Worm (Caenorhabditis elegans) whole organism, L3 larva: ENCODE results near the gene ZC266.1.

ENCODE experiments used
- egl-27 ChIP-seq: sonication (generic microtip); optimal IDR thresholded peaks from 4 replicates; lab custom pipeline; 2017; ENCODE audit warnings: missing biosample characterization, missing genetic modification reagents, missing genetic modification characterization
- egl-5 ChIP-seq: fragments of 150-350 bp; optimal IDR thresholded peaks from 2 replicates; lab custom pipeline; 2017; ENCODE audit warnings: missing biosample characterization, missing genetic modification reagents, missing genetic modification characterization, inconsistent platforms
- elt-1 ChIP-seq: fragments of 150-350 bp; optimal IDR thresholded peaks from 2 replicates; lab custom pipeline; 2014; ENCODE audit warnings: missing biosample characterization, missing genetic modification characterization
- elt-3 ChIP-seq, 3 experiments: fragments of 150-350 bp in 1 of 3; sonication (generic microtip) in 2 of 3; optimal IDR thresholded peaks; 2 replicates in 2 of 3; 4 replicates in 1 of 3; lab custom pipeline; 2014 to 2017; ENCODE audit warnings: missing biosample characterization in 3 of 3, missing genetic modification characterization in 3 of 3
- lin-39 ChIP-seq: fragments of 150-350 bp; optimal IDR thresholded peaks from 2 replicates; lab custom pipeline; 2018; ENCODE audit warnings: missing biosample characterization, missing genetic modification reagents, missing genetic modification characterization
- mdl-1 ChIP-seq: fragments of 150-350 bp; optimal IDR thresholded peaks from 2 replicates; lab custom pipeline; 2014; ENCODE audit warnings: missing biosample characterization, missing genetic modification characterization
- nhr-11 ChIP-seq: fragments of 150-350 bp; optimal IDR thresholded peaks from 2 replicates; lab custom pipeline; 2014; ENCODE audit warnings: missing biosample characterization, missing genetic modification characterization
- skn-1 ChIP-seq: fragments of 150-350 bp; optimal IDR thresholded peaks from 2 replicates; lab custom pipeline; 2014; ENCODE audit warnings: missing biosample characterization, missing genetic modification characterization
- unc-62 ChIP-seq: fragments of 150-350 bp; sonication (generic microtip); optimal IDR thresholded peaks from 4 replicates; lab custom pipeline; 2014; ENCODE audit warnings: missing biosample characterization, missing genetic modification reagents, missing genetic modification characterization
- zag-1 ChIP-seq: fragments of 150-350 bp; optimal IDR thresholded peaks from 2 replicates; lab custom pipeline; 2014; ENCODE audit warnings: missing biosample characterization, missing genetic modification characterization

DNA sequence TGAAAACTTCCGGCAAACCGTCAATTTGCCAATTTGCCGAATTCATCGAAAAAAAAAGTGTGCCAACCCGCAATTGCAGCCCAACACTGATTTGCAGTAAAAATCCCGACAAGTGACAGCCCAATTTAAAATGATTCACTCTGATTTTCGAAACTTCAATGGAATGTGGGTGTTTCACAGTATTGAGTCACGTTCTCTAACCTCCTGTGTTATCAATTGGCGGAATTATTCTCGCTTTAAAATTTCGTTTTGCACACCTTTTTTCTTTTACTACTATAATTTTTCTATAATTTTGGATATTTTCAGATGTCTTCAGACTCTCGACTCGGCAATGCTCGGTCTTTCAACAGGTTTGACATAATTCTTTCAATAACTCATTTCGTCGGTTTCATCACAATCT is 22.2 kb upstream of the ZC266.1 start, which contains the start of gene F39G3.5:
- TF ChIP-seq nhr-11 (tag; lab: Kevin White, UChicago), result no peak
- TF ChIP-seq egl-5 (tag; lab: Kevin White, UChicago), result no peak
- TF ChIP-seq lin-39 (tag; lab: Kevin White, UChicago), result no peak
- TF ChIP-seq skn-1 (tag; lab: Kevin White, UChicago), result no peak
- no peak for TF ChIP-seq zag-1
- TF ChIP-seq mdl-1, result no peak
- TF ChIP-seq egl-27, result no peak
- TF ChIP-seq elt-3 (tag; optimal IDR thresholded peaks at IDR 0.05; lab: Kevin White, UChicago), result no peak
- no peak for TF ChIP-seq elt-1 (tag; lab: Kevin White, UChicago)
- TF ChIP-seq unc-62, result no peak
